Fruit fly (Drosophila melanogaster): ENCODE measurements around the gene Sld5.

DNA sequence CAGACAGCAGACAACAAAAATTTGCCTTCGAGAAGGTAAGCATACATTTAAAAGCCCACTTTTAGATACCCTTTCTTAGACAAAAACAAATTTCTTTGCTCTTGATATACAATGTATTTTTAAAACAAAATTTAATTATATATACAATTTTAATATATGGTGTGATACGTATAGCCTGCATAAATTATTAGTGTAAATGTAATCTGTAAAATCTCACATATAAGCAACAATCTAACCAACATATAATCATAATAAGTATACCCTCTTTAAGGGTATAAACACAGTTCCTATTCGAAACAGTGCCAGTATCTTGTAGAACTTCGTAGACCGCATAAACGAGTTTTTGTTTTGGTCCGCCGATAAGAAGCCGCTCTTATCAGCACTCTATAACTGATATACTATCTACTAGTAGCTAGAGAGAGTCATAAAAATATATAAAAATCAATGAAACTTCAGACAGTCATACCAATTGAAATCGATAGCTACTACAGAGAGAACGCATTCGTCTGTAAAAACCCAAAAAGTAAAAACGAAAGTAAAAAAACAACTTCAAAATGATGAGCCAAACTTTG lies 42.0 kb downstream of the Sld5 start, which contains the start of gene Kaz-m1:
- TF ChIP-seq fru (GFP tag; optimal IDR thresholded peaks at IDR 0.05) (no peak), brk (GFP tag; optimal IDR thresholded peaks at IDR 0.05) (no peak), rgr (GFP tag; optimal IDR thresholded peaks at IDR 0.05) (peak; percentile 8), pan (optimal IDR thresholded peaks at IDR 0.05) (no peak), lola (GFP tag; optimal IDR thresholded peaks at IDR 0.05) (no peak), foxo (GFP tag; optimal IDR thresholded peaks at IDR 0.05) (peak in 1 of 2 experiments; percentile 28), usp (GFP tag; optimal IDR thresholded peaks at IDR 0.05) (no peak)

All from whole organism, wandering third instar larva.